Worm (Caenorhabditis elegans) whole organism, late embryonic: ENCODE results near the gene C16C8.18.

Experiments used
- T23F11.4 ChIP-seq: fragments of 200-800 bp; sonication (Bioruptor generic); optimal IDR thresholded peaks from 2 replicates; lab custom pipeline; 2018; ENCODE audit warnings: mild to moderate bottlenecking, missing genetic modification characterization, missing compliant biosample characterization
- ceh-24 ChIP-seq: sonication (generic microtip); optimal IDR thresholded peaks from 2 replicates; lab custom pipeline; 2016; ENCODE audit warnings: mild to moderate bottlenecking, missing genetic modification characterization, missing compliant biosample characterization
- ceh-45 ChIP-seq: fragments of 200-800 bp; sonication (Bioruptor generic); IDR thresholded peaks from 2 replicates; pipeline ENCODE4 v1.3.6; 2022; ENCODE audit warnings: missing genetic modification reagents, missing genetic modification characterization, missing compliant biosample characterization
- lim-6 ChIP-seq: sonication (generic microtip); optimal IDR thresholded peaks from 2 replicates; lab custom pipeline; 2016; ENCODE audit warnings: missing genetic modification characterization, missing compliant biosample characterization
- mec-3 ChIP-seq: sonication (generic microtip); optimal IDR thresholded peaks from 2 replicates; lab custom pipeline; 2016; ENCODE audit warnings: borderline replicate concordance, missing genetic modification characterization, missing compliant biosample characterization
- nhr-11 ChIP-seq: fragments of 150-350 bp; optimal IDR thresholded peaks from 2 replicates; lab custom pipeline; 2014; ENCODE audit warnings: missing biosample characterization, missing genetic modification characterization
- pha-4 ChIP-seq: fragments of 150-350 bp; optimal IDR thresholded peaks from 2 replicates; lab custom pipeline; 2018; ENCODE audit warnings: missing biosample characterization, missing genetic modification reagents, missing genetic modification characterization
- ref-2 ChIP-seq: sonication (generic microtip); optimal IDR thresholded peaks from 2 replicates; lab custom pipeline; 2016; ENCODE audit warnings: missing genetic modification characterization, missing compliant biosample characterization
- sox-2 ChIP-seq: fragments of 200-800 bp; sonication (Bioruptor generic); IDR thresholded peaks from 2 replicates; pipeline ENCODE4 v1.3.6; 2022; ENCODE audit warnings: missing genetic modification reagents, missing genetic modification characterization, missing compliant biosample characterization
- unc-86 ChIP-seq: sonication (generic microtip); optimal IDR thresholded peaks from 2 replicates; lab custom pipeline; 2016; ENCODE audit warnings: missing genetic modification characterization, missing compliant biosample characterization
- zip-5 ChIP-seq: sonication (generic microtip); optimal IDR thresholded peaks from 2 replicates; lab custom pipeline; 2016; ENCODE audit warnings: missing genetic modification characterization, missing compliant biosample characterization
- ztf-16 ChIP-seq: sonication (generic microtip); optimal IDR thresholded peaks from 2 replicates; lab custom pipeline; 2017; ENCODE audit warnings: missing genetic modification characterization, missing compliant biosample characterization

DNA sequence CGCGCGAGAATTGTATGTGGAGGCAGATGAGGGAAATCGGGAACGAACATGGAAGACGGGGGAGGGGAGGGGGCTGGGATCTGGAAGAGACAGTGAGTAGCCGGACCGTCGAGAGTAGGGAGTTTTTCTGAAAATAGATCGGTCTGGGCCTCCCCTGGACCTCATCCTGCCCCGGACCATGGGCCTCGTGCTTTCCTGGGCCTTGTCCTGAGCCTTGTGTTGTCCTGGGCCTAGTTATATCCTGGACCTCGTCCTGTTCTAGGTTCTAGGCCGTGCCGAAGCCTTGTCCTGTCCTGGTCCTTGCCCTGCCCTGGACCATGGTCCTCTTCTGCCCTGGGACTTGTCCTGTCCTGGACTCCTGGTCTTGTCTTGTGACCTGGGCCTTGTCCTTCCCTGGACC, 7.9 kb downstream of the C16C8.18 start:
- no peak for TF ChIP-seq unc-86 (tag; lab: Kevin White, UChicago)
- no peak for TF ChIP-seq mec-3
- no peak for TF ChIP-seq pha-4
- TF ChIP-seq lim-6 (tag; lab: Kevin White, UChicago): no peak
- no peak for TF ChIP-seq ceh-45 (GFP tag; lab: Robert Waterston, UW)
- no peak for TF ChIP-seq ceh-24 (tag; lab: Kevin White, UChicago)
- TF ChIP-seq nhr-11: no peak
- no peak for TF ChIP-seq ztf-16
- no peak for TF ChIP-seq zip-5 (tag; lab: Kevin White, UChicago)
- no peak for TF ChIP-seq sox-2 (GFP tag; lab: Robert Waterston, UW)
- no peak for TF ChIP-seq T23F11.4
- TF ChIP-seq ref-2 (tag; lab: Kevin White, UChicago): no peak
